Worm (Caenorhabditis elegans) whole organism, mixed stage, embryonic: ENCODE measurements around the gene evl-14.
A peak's percentile ranks its signal among the peaks of the same experiment; 100 is the strongest.

Source experiments
- M03D4.4 ChIP-seq: sonication (generic microtip); optimal IDR thresholded peaks from 2 replicates; lab custom pipeline; 2017; ENCODE audit warnings: mild to moderate bottlenecking, missing genetic modification characterization, missing compliant biosample characterization
- bed-3 ChIP-seq: fragments of 200-800 bp; sonication (Bioruptor generic); optimal IDR thresholded peaks from 3 replicates; lab custom pipeline; 2018; ENCODE audit warnings: mild to moderate bottlenecking, missing genetic modification characterization, moderate library complexity, missing compliant biosample characterization
- blmp-1 ChIP-seq: fragments of 150-350 bp; optimal IDR thresholded peaks from 2 replicates; lab custom pipeline; 2014; ENCODE audit warnings: missing biosample characterization, missing genetic modification characterization
- ceh-39 ChIP-seq: fragments of 150-350 bp; optimal IDR thresholded peaks from 2 replicates; lab custom pipeline; 2014; ENCODE audit warnings: missing biosample characterization, missing genetic modification characterization
- ceh-43 ChIP-seq: fragments of 200-800 bp; sonication (Bioruptor generic); optimal IDR thresholded peaks from 2 replicates; lab custom pipeline; 2018; ENCODE audit warnings: mild to moderate bottlenecking, missing genetic modification characterization, moderate library complexity, missing compliant biosample characterization
- ceh-83 ChIP-seq: fragments of 200-800 bp; sonication (Bioruptor generic); optimal IDR thresholded peaks from 2 replicates; lab custom pipeline; 2018; ENCODE audit warnings: mild to moderate bottlenecking, missing genetic modification characterization, missing compliant biosample characterization
- ces-1 ChIP-seq: fragments of 150-350 bp; optimal IDR thresholded peaks from 2 replicates; lab custom pipeline; 2014; ENCODE audit warnings: missing biosample characterization, missing genetic modification reagents, missing genetic modification characterization
- drap-1 ChIP-seq: fragments of 200-800 bp; sonication (Bioruptor generic); optimal IDR thresholded peaks from 3 replicates; lab custom pipeline; 2018; ENCODE audit warnings: mild to moderate bottlenecking, missing genetic modification characterization, missing compliant biosample characterization
- elt-1 ChIP-seq: sonication (generic microtip); optimal IDR thresholded peaks from 2 replicates; lab custom pipeline; 2017; ENCODE audit warnings: missing genetic modification characterization, mild to moderate bottlenecking, missing compliant biosample characterization, antibody characterized with exemption, moderate library complexity, borderline replicate concordance; ENCODE audit not compliant: insufficient read depth
- elt-3 ChIP-seq: fragments of 150-350 bp; optimal IDR thresholded peaks from 2 replicates; lab custom pipeline; 2014; ENCODE audit warnings: missing biosample characterization, missing genetic modification characterization
- flh-1 ChIP-seq: fragments of 200-800 bp; sonication (Bioruptor generic); optimal IDR thresholded peaks from 2 replicates; lab custom pipeline; 2018; ENCODE audit warnings: mild to moderate bottlenecking, missing genetic modification characterization, moderate library complexity, missing compliant biosample characterization
- hlh-1 ChIP-seq: fragments of 150-350 bp; optimal IDR thresholded peaks from 2 replicates; lab custom pipeline; 2014; ENCODE audit warnings: missing biosample characterization, missing genetic modification reagents, missing genetic modification characterization
- lin-13 ChIP-seq: fragments of 150-350 bp; optimal IDR thresholded peaks from 2 replicates; lab custom pipeline; 2014; ENCODE audit warnings: missing biosample characterization, missing genetic modification characterization
- lin-32 ChIP-seq: fragments of 200-800 bp; sonication (Bioruptor generic); optimal IDR thresholded peaks from 2 replicates; lab custom pipeline; 2018; ENCODE audit warnings: mild to moderate bottlenecking, missing genetic modification characterization, missing compliant biosample characterization
- mls-2 ChIP-seq: sonication (generic microtip); optimal IDR thresholded peaks from 2 replicates; lab custom pipeline; 2016; ENCODE audit warnings: mild to moderate bottlenecking, missing genetic modification characterization, moderate library complexity, missing compliant biosample characterization
- nhr-12 ChIP-seq: fragments of 150-350 bp; optimal IDR thresholded peaks from 2 replicates; lab custom pipeline; 2014; ENCODE audit warnings: missing biosample characterization, missing genetic modification characterization
- nhr-237 ChIP-seq: fragments of 150-350 bp; optimal IDR thresholded peaks from 2 replicates; lab custom pipeline; 2014; ENCODE audit warnings: missing biosample characterization, missing genetic modification characterization
- nhr-28 ChIP-seq: fragments of 150-350 bp; optimal IDR thresholded peaks from 2 replicates; lab custom pipeline; 2014; ENCODE audit warnings: missing biosample characterization, missing genetic modification characterization
- nhr-76 ChIP-seq: sonication (generic microtip); optimal IDR thresholded peaks from 2 replicates; lab custom pipeline; 2017; ENCODE audit warnings: missing biosample characterization, missing genetic modification characterization
- pha-4 ChIP-seq: fragments of 150-350 bp; optimal IDR thresholded peaks from 2 replicates; lab custom pipeline; 2018; ENCODE audit warnings: missing biosample characterization, missing genetic modification reagents, missing genetic modification characterization
- sem-2 ChIP-seq: fragments of 200-800 bp; sonication (Bioruptor generic); optimal IDR thresholded peaks from 2 replicates; lab custom pipeline; 2018; ENCODE audit warnings: mild to moderate bottlenecking, missing genetic modification characterization, missing compliant biosample characterization
- snpc-4 ChIP-seq: fragments of 150-350 bp; optimal IDR thresholded peaks from 2 replicates; lab custom pipeline; 2014; ENCODE audit warnings: missing biosample characterization, missing genetic modification characterization
- sptf-1 ChIP-seq: sonication (generic microtip); optimal IDR thresholded peaks from 2 replicates; lab custom pipeline; 2017; ENCODE audit warnings: mild to moderate bottlenecking, missing genetic modification characterization, moderate library complexity, missing compliant biosample characterization
- unc-120 ChIP-seq: sonication (generic microtip); optimal IDR thresholded peaks from 2 replicates; lab custom pipeline; 2017; ENCODE audit warnings: missing genetic modification characterization, missing compliant biosample characterization; ENCODE audit not compliant: poor library complexity, severe bottlenecking
- unc-39 ChIP-seq: fragments of 150-350 bp; optimal IDR thresholded peaks from 2 replicates; lab custom pipeline; 2014; ENCODE audit warnings: missing biosample characterization, missing genetic modification characterization
- unc-62 ChIP-seq: fragments of 150-350 bp; optimal IDR thresholded peaks from 2 replicates; lab custom pipeline; 2014; ENCODE audit warnings: missing biosample characterization, missing genetic modification reagents, missing genetic modification characterization
- zip-8 ChIP-seq: fragments of 150-350 bp; optimal IDR thresholded peaks from 2 replicates; lab custom pipeline; 2014; ENCODE audit warnings: missing biosample characterization, missing genetic modification characterization
- ztf-11 ChIP-seq: fragments of 150-350 bp; optimal IDR thresholded peaks from 2 replicates; lab custom pipeline; 2014; ENCODE audit warnings: missing biosample characterization, missing genetic modification characterization

evl-14 gene

ce11 chrIII:4323120-4323519 is 10.2 kb upstream of the evl-14 start:
- TF ChIP-seq nhr-237 (tag; lab: Kevin White, UChicago) (peak; percentile 30), nhr-76 (tag; lab: Kevin White, UChicago) (no peak), unc-120 (tag; lab: Kevin White, UChicago) (peak; percentile 55), ces-1 (GFP tag; lab: Kevin White, UChicago) (peak; percentile 73)

- TF ChIP-seq bed-3 (GFP tag; lab: Kevin White, UChicago) (no peak), ztf-11 (no peak)
These were observed 8.5 kb upstream of the evl-14 start, which contains the start of gene H38K22.7 for ce11 chrIII:4321399-4321798. TSS of gene H38K22.7 (plus strand) at chrIII:4321699.

- TF ChIP-seq unc-39 (tag; lab: Kevin White, UChicago) (no peak), pha-4 (tag; lab: Kevin White, UChicago) (no peak), lin-13 (no peak), nhr-28 (tag; lab: Kevin White, UChicago) (no peak), ceh-39 (tag; lab: Kevin White, UChicago) (no peak), mls-2 (no peak), lin-32 (GFP tag; lab: Kevin White, UChicago) (no peak), ztf-11 (no peak), nhr-76 (tag; lab: Kevin White, UChicago) (no peak), ceh-43 (GFP tag; lab: Kevin White, UChicago) (no peak), ces-1 (GFP tag; lab: Kevin White, UChicago) (no peak), sptf-1 (tag; lab: Kevin White, UChicago) (no peak), unc-120 (tag; lab: Kevin White, UChicago) (no peak), flh-1 (GFP tag; lab: Kevin White, UChicago) (no peak), elt-1 (tag; lab: Kevin White, UChicago) (no peak), nhr-237 (tag; lab: Kevin White, UChicago) (no peak), sem-2 (GFP tag; lab: Kevin White, UChicago) (no peak), unc-62 (GFP tag; lab: Kevin White, UChicago) (no peak), drap-1 (GFP tag; lab: Kevin White, UChicago) (no peak), nhr-12 (tag; lab: Kevin White, UChicago) (no peak)
These were observed 7.2 kb upstream of the evl-14 start, which contains the start of gene H38K22.6 for ce11 chrIII:4320113-4320512. TSS of gene H38K22.6 (plus strand) at chrIII:4320413.

DNA sequence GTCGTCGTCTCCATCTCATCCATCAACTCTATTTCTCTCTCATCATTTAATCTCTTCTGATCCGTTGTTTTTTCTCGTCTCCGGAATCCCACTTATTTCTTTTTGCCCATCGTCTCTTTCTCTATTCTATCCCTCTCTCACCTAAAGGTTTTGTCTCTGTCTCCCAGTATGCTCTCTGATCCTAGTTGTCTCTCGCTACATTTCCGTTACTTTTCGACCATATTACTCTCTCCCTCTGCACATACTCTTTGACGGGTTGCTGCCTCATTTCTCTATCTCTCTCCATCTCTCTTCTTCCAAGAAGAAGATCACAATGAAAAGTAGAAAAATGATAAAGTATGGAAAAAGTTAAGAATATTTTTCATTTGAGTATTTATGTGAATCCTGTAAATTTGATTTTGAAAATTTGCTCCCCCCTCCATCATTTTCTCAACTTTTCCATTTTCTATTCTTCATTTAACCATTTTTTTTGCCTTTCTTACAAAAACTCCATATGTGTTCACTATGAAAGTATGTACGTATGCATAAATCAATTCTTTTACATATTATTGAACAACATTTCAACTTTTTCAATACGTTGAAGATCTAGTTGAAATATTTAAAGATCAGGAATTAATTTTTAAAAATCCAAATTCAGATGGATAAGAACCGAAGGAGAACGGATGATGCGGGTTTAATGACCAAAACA is 4.3 kb upstream of the evl-14 start, which contains the start of gene tag-131:
Gene tag-131, plus strand, starts transcription at position 638 of the 688 bp plus-strand sequence.
- TF ChIP-seq ces-1 (GFP tag; lab: Kevin White, UChicago) (no peak), zip-8 (tag; lab: Kevin White, UChicago) (no peak), hlh-1 (tag; lab: Kevin White, UChicago) (peak; percentile 74), elt-3 (tag; lab: Kevin White, UChicago) (peak; percentile 4), unc-62 (GFP tag; lab: Kevin White, UChicago) (peak; percentile 64), blmp-1 (tag; lab: Kevin White, UChicago) (peak; percentile 15), ceh-39 (tag; lab: Kevin White, UChicago) (peak; percentile 3), unc-120 (tag; lab: Kevin White, UChicago) (peak; percentile 41)

DNA sequence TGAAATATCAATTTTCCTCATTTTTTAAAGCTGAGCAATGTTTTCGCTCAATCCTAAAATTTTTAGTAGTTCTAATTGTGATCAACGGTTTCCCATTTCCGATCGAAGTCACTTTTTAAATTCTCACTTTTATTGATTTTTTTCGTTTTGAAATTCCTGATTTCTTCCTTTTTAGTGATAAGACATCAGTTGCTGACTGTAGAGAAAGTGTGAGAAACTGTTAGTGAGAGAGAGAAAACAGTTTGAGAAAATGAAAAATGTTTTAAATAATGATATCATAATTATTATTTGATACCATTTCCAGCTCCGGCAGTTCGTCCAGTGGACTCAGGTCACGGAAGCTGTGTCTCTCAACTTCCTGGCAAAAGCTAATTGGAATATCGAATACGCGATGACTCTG is 1.6 kb upstream of the evl-14 start:
- no peak for TF ChIP-seq snpc-4 (tag; lab: Kevin White, UChicago)
- no peak for TF ChIP-seq ceh-83 (GFP tag; lab: Kevin White, UChicago)
- no peak for TF ChIP-seq drap-1 (GFP tag; lab: Kevin White, UChicago)
- TF ChIP-seq M03D4.4 (tag; lab: Kevin White, UChicago) = no peak
- no peak for TF ChIP-seq hlh-1 (tag; lab: Kevin White, UChicago)
- no peak for TF ChIP-seq unc-39 (tag; lab: Kevin White, UChicago)
- TF ChIP-seq nhr-237 (tag; lab: Kevin White, UChicago) = no peak
